Fruit fly (Drosophila melanogaster): ENCODE data around the gene ush.

The ush gene

dm6 chr2L:470336-470934 lies 5.6 kb upstream of the ush start (continued):
- TF ChIP-seq Ravus (GFP tag; IDR thresholded peaks at IDR 0.05) (no peak; the same call in 1 of the 2 replicates), hb (GFP tag; IDR thresholded peaks at IDR 0.05; ENCODE audit: partially characterized antibody) (no peak), tna (GFP tag; IDR thresholded peaks at IDR 0.05; ENCODE audit: partially characterized antibody) (no peak), Hr3 (GFP tag; optimal IDR thresholded peaks at IDR 0.05) (peak; percentile 62), CG7928 (GFP tag; optimal IDR thresholded peaks at IDR 0.05) (peak; percentile 30), slp2 (GFP tag; optimal IDR thresholded peaks at IDR 0.05) (peak; percentile 84), salm (tag; optimal IDR thresholded peaks at IDR 0.05) (peak; percentile 57), ewg (GFP tag; optimal IDR thresholded peaks at IDR 0.05) (peak; percentile 61), Dad (GFP tag; optimal IDR thresholded peaks at IDR 0.05) (peak; percentile 74), Deaf1 (tag; optimal IDR thresholded peaks at IDR 0.05) (no peak), al (GFP tag; IDR thresholded peaks at IDR 0.05) (peak; percentile 52), CG1647 (GFP tag; optimal IDR thresholded peaks at IDR 0.05) (peak; percentile 32), Ets65A (GFP tag) (peak; percentile 98), Aef1 (GFP tag; IDR thresholded peaks at IDR 0.05) (peak; percentile 74; the same call in 2 of the 3 replicates), CG7357 (GFP tag; IDR thresholded peaks at IDR 0.05) (peak; percentile 74), Taf1 (GFP tag; IDR thresholded peaks at IDR 0.05) (no peak), mld (GFP tag; IDR thresholded peaks at IDR 0.05; ENCODE audit: partially characterized antibody) (no peak), pb (GFP tag; optimal IDR thresholded peaks at IDR 0.05) (peak; percentile 77), CG15011 (GFP tag; optimal IDR thresholded peaks at IDR 0.05) (peak; percentile 73), Nf-YB (GFP tag; optimal IDR thresholded peaks at IDR 0.05) (peak; percentile 21), Dll (GFP tag; IDR thresholded peaks at IDR 0.05; ENCODE audit: partially characterized antibody) (no peak), CG12219 (GFP tag; optimal IDR thresholded peaks at IDR 0.05) (peak; percentile 58), Fer2 (tag; optimal IDR thresholded peaks at IDR 0.05) (peak; percentile 49), eyg (GFP tag; optimal IDR thresholded peaks at IDR 0.05) (peak; percentile 87)

dm6 chr2L:471021-471479 lies 5.0 kb upstream of the ush start:
- TF ChIP-seq Dref (GFP tag; IDR thresholded peaks at IDR 0.05): no peak
- TF ChIP-seq Lhr (GFP tag; optimal IDR thresholded peaks at IDR 0.05): no peak
- no peak for TF ChIP-seq kah (GFP tag; optimal IDR thresholded peaks at IDR 0.05)
- no peak; the same call in 2 of the 3 replicates for TF ChIP-seq CG17361 (GFP tag; IDR thresholded peaks at IDR 0.05)
- peak; percentile 52 for TF ChIP-seq ewg (GFP tag; optimal IDR thresholded peaks at IDR 0.05)
- no peak for TF ChIP-seq CG9437 (GFP tag; optimal IDR thresholded peaks at IDR 0.05)
- no peak for TF ChIP-seq CG13123 (GFP tag; optimal IDR thresholded peaks at IDR 0.05)
- peak; percentile 73 for TF ChIP-seq grau (tag; optimal IDR thresholded peaks at IDR 0.05)
- TF ChIP-seq pros (GFP tag; optimal IDR thresholded peaks at IDR 0.05): no peak
- TF ChIP-seq bbx (GFP tag; IDR thresholded peaks at IDR 0.05; ENCODE audit: partially characterized antibody): no peak
- TF ChIP-seq Trl (optimal IDR thresholded peaks at IDR 0.05): no peak
- no peak for TF ChIP-seq Trl (GFP tag; optimal IDR thresholded peaks at IDR 0.05)
- no peak for TF ChIP-seq ranshi (GFP tag; IDR thresholded peaks at IDR 0.05)
- no peak for TF ChIP-seq lov (optimal IDR thresholded peaks at IDR 0.05)
- TF ChIP-seq lov (GFP tag; IDR thresholded peaks at IDR 0.05): no peak
- peak; percentile 35 for TF ChIP-seq CG17829 (tag; optimal IDR thresholded peaks at IDR 0.05)
- no peak for TF ChIP-seq Poxn (GFP tag; IDR thresholded peaks at IDR 0.05)
- peak; percentile 61 for TF ChIP-seq Xbp1 (GFP tag; optimal IDR thresholded peaks at IDR 0.05)
- no peak for TF ChIP-seq CG10431 (GFP tag; optimal IDR thresholded peaks at IDR 0.05)
- TF ChIP-seq usp (GFP tag; optimal IDR thresholded peaks at IDR 0.05): no peak
- no peak for TF ChIP-seq dm (GFP tag; optimal IDR thresholded peaks at IDR 0.05)
- TF ChIP-seq inv (GFP tag; IDR thresholded peaks at IDR 0.05; ENCODE audit: partially characterized antibody): no peak
- no peak for TF ChIP-seq Hmx (GFP tag; optimal IDR thresholded peaks at IDR 0.05)
- TF ChIP-seq Awh (GFP tag; IDR thresholded peaks at IDR 0.05): no peak
- TF ChIP-seq Atf6 (GFP tag; IDR thresholded peaks at IDR 0.05): no peak
- no peak for TF ChIP-seq Bteb2 (GFP tag; optimal IDR thresholded peaks at IDR 0.05)
- no peak for TF ChIP-seq amos (GFP tag; IDR thresholded peaks at IDR 0.05; ENCODE audit: partially characterized antibody)
- peak; percentile 38 for TF ChIP-seq CG15601 (tag; optimal IDR thresholded peaks at IDR 0.05)
- no peak for TF ChIP-seq CG14050 (GFP tag; IDR thresholded peaks at IDR 0.05)

Data from whole organism, embryonic.